Worm (Caenorhabditis elegans): ENCODE measurements around the gene folt-1.

DNA sequence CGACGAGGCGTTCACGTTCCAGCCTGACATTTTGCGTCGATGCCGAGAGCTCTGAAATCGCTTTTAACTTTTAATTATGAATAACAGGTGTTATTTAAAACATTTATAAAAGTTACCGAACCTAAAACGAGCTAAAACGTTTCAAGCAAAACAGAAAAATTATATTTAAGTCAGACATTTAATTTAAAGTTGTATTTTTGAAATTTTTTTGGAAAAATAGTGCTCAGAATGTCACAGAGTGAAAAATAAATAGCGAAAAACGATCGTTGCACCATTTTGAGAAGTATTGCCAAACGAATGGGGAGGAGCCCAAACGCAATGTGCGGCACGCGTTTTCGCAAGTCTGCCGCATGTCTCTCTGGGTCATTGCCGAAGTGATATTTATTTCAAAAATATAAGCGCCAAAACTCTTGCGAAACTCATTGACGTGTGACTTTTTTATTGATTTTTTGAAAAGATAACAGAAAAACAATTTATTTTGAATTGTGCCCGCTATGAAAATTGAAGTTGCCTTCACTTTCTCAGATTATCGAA, 28.2 kb upstream of the folt-1 start, which contains the start of gene erfa-3:
- TF ChIP-seq nfya-1 (tag; optimal IDR thresholded peaks at IDR 0.05; ENCODE audit: insufficient read depth) (peak; percentile 56), pha-4 (tag; optimal IDR thresholded peaks at IDR 0.05) (peak; percentile 76)
